Fruit fly (Drosophila melanogaster): Measurements from ENCODE around the gene CG31673.
A peak's percentile ranks its signal among the peaks of the same experiment; 100 is the strongest.

The CG31673 gene

DNA sequence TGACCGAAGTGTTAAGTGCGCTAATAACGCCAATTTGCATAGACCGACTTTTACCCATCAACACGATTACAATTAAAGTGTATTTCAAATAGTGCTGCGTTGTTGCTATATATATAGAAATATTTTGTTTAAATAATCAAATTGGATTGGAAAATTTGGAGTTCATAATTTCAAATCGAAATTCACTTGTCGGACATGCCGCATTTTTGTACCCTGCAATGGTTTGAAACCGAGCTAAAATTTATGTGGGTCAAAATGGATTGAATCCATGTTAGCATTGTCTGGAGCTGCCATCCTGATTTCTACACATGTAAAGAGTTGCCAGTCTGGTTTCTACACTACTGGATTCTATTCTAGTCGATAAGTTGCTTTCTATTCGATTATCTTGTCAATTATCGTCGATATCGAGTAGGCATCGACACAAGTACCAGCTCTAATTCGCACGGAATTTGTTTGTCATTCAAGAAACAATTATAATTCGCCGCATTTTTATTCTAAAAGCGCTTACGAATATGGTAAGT lies 42.1 kb upstream of the CG31673 start, which contains the start of gene Pomp (continued):
- TF ChIP-seq sna (GFP tag; IDR thresholded peaks at IDR 0.05; ENCODE audit: partially characterized antibody) (peak; percentile 47; the same call in 1 of the 2 replicates), ind (GFP tag; optimal IDR thresholded peaks at IDR 0.05) (peak; percentile 91), Spps (tag; optimal IDR thresholded peaks at IDR 0.05) (peak; percentile 73), Lhr (GFP tag; optimal IDR thresholded peaks at IDR 0.05) (peak; percentile 96), CG6854 (GFP tag; optimal IDR thresholded peaks at IDR 0.05) (peak; percentile 67), bigmax (GFP tag; optimal IDR thresholded peaks at IDR 0.05) (peak; percentile 45), mld (GFP tag; IDR thresholded peaks at IDR 0.05; ENCODE audit: partially characterized antibody) (no peak), CG9215 (GFP tag; IDR thresholded peaks at IDR 0.05) (peak; percentile 73), CG34422 (GFP tag; IDR thresholded peaks at IDR 0.05) (peak; percentile 68), az2 (GFP tag; optimal IDR thresholded peaks at IDR 0.05) (peak; percentile 85), hb (GFP tag; IDR thresholded peaks at IDR 0.05; ENCODE audit: partially characterized antibody) (peak; percentile 63; the same call in 2 of the 3 replicates), ab (GFP tag; optimal IDR thresholded peaks at IDR 0.05) (peak; percentile 41), Eip74EF (GFP tag; optimal IDR thresholded peaks at IDR 0.05) (peak in 1 of 2 experiments; percentile 75), Hr78 (GFP tag; optimal IDR thresholded peaks at IDR 0.05) (peak in 1 of 2 experiments; percentile 72), NC2α (GFP tag; optimal IDR thresholded peaks at IDR 0.05) (no peak), jing (GFP tag; optimal IDR thresholded peaks at IDR 0.05) (no peak), Camta (GFP tag; optimal IDR thresholded peaks at IDR 0.05) (peak; percentile 45), lov (optimal IDR thresholded peaks at IDR 0.05) (no peak), lov (GFP tag; IDR thresholded peaks at IDR 0.05) (peak; percentile 86; the same call in 2 of the 3 replicates), pho (GFP tag; optimal IDR thresholded peaks at IDR 0.05) (peak; percentile 33), kni (GFP tag; optimal IDR thresholded peaks at IDR 0.05) (no peak), CG4360 (GFP tag; IDR thresholded peaks at IDR 0.05) (peak; percentile 67), cwo (GFP tag; optimal IDR thresholded peaks at IDR 0.05) (peak; percentile 84), H15 (GFP tag; IDR thresholded peaks at IDR 0.05) (peak; percentile 89), CG17829 (tag; optimal IDR thresholded peaks at IDR 0.05) (peak; percentile 92), CG12659 (GFP tag; optimal IDR thresholded peaks at IDR 0.05) (peak; percentile 86), CG15696 (tag; optimal IDR thresholded peaks at IDR 0.05) (peak; percentile 68), Sox100B (GFP tag; optimal IDR thresholded peaks at IDR 0.05) (peak; percentile 73), shn (GFP tag; optimal IDR thresholded peaks at IDR 0.05) (peak; percentile 20), Tbp (GFP tag; optimal IDR thresholded peaks at IDR 0.05) (no peak), NC2β (GFP tag; optimal IDR thresholded peaks at IDR 0.05) (peak; percentile 37), H2.0 (GFP tag; IDR thresholded peaks at IDR 0.05) (peak; percentile 80), CG32772 (GFP tag; IDR thresholded peaks at IDR 0.05) (peak; percentile 76), gce (GFP tag; IDR thresholded peaks at IDR 0.05) (peak; percentile 83), odd (GFP tag; optimal IDR thresholded peaks at IDR 0.05) (peak; percentile 3), CG4730 (GFP tag; IDR thresholded peaks at IDR 0.05) (peak; percentile 87), croc (GFP tag; conservative IDR thresholded peaks at IDR 0.05) (peak; percentile 59; the same call in 2 of the 3 replicates), CG6654 (GFP tag; optimal IDR thresholded peaks at IDR 0.05) (peak; percentile 57), CG13894 (tag; optimal IDR thresholded peaks at IDR 0.05) (peak; percentile 81), ATbp (GFP tag; optimal IDR thresholded peaks at IDR 0.05) (peak; percentile 84), emc (GFP tag; optimal IDR thresholded peaks at IDR 0.05) (peak; percentile 19), NfI (GFP tag; optimal IDR thresholded peaks at IDR 0.05) (peak; percentile 71), Max (GFP tag; optimal IDR thresholded peaks at IDR 0.05) (peak; percentile 83), bcd (GFP tag; optimal IDR thresholded peaks at IDR 0.05) (peak; percentile 88), CG1602 (GFP tag; optimal IDR thresholded peaks at IDR 0.05) (peak; percentile 79), Med (GFP tag) (peak; percentile 90), dan (GFP tag; IDR thresholded peaks at IDR 0.05) (no peak), CG10366 (GFP tag; IDR thresholded peaks at IDR 0.05) (peak; percentile 83), sens-2 (GFP tag; IDR thresholded peaks at IDR 0.05) (peak; percentile 65), gcm2 (GFP tag; optimal IDR thresholded peaks at IDR 0.05) (peak; percentile 63)

All from whole organism, embryonic.